Worm (Caenorhabditis elegans) whole organism, young adult: ENCODE measurements around the gene B0001.8.
A peak's percentile ranks its signal among the peaks of the same experiment; 100 is the strongest.

ENCODE experiments used
- B0336.3 ChIP-seq: fragments of 200-800 bp; sonication (Bioruptor generic); IDR thresholded peaks from 2 replicates; pipeline ENCODE4 v1.3.6; 2022; ENCODE audit warnings: missing genetic modification characterization, missing compliant biosample characterization
- C06A6.2 ChIP-seq: fragments of 200-800 bp; sonication (Bioruptor generic); conservative IDR thresholded peaks from 2 replicates; pipeline ENCODE4 v1.3.6; 2022; ENCODE audit warnings: missing genetic modification characterization, missing compliant biosample characterization
- F10E7.11 ChIP-seq: sonication (generic microtip); optimal IDR thresholded peaks from 2 replicates; lab custom pipeline; 2017; ENCODE audit warnings: mild to moderate bottlenecking, missing genetic modification characterization, moderate library complexity, missing compliant biosample characterization
- F52B5.7 ChIP-seq: sonication (generic microtip); optimal IDR thresholded peaks from 2 replicates; lab custom pipeline; 2016; ENCODE audit warnings: mild to moderate bottlenecking, missing genetic modification characterization, missing compliant biosample characterization
- Y56A3A.18 ChIP-seq: fragments of 200-800 bp; sonication (Bioruptor generic); IDR thresholded peaks from 2 replicates; pipeline ENCODE4 v1.3.6; 2022; ENCODE audit warnings: missing genetic modification reagents, missing genetic modification characterization, missing compliant biosample characterization
- ama-1 ChIP-seq, 3 experiments: fragments of 150-350 bp in 1 of 3; sonication (generic microtip) in 2 of 3; optimal IDR thresholded peaks; 2 replicates each; lab custom pipeline; 2014 to 2018; ENCODE audit warnings: missing biosample characterization in 2 of 3, missing genetic modification characterization in 2 of 3, missing genetic modification reagents in 2 of 3
- attf-5 ChIP-seq: fragments of 200-800 bp; sonication (Bioruptor generic); optimal IDR thresholded peaks from 2 replicates; lab custom pipeline; 2018; ENCODE audit warnings: mild to moderate bottlenecking, missing genetic modification characterization, missing compliant biosample characterization
- ccch-3 ChIP-seq: fragments of 200-800 bp; sonication (Bioruptor generic); optimal IDR thresholded peaks from 2 replicates; lab custom pipeline; 2018; ENCODE audit warnings: mild to moderate bottlenecking, missing genetic modification characterization, missing compliant biosample characterization
- cebp-1 ChIP-seq, 2 experiments: fragments of 200-800 bp in 1 of 2; sonication (Bioruptor generic) in 1 of 2; sonication (generic microtip) in 1 of 2; IDR thresholded peaks in 1 of 2; optimal IDR thresholded peaks in 1 of 2; 2 replicates each; pipeline versions ENCODE4 v1.3.6 to Lab custom; 2017 to 2022; ENCODE audit warnings: missing compliant biosample characterization in 2 of 2, missing genetic modification characterization in 2 of 2, mild to moderate bottlenecking in 1 of 2, missing genetic modification reagents in 1 of 2, moderate library complexity in 1 of 2
- cebp-2 ChIP-seq: fragments of 200-800 bp; sonication (Bioruptor generic); IDR thresholded peaks from 2 replicates; pipeline ENCODE4 v1.3.6; 2022; ENCODE audit warnings: missing genetic modification characterization, missing compliant biosample characterization
- ceh-27 ChIP-seq: fragments of 200-800 bp; sonication (Bioruptor generic); optimal IDR thresholded peaks from 2 replicates; lab custom pipeline; 2018; ENCODE audit warnings: mild to moderate bottlenecking, missing genetic modification characterization, moderate library complexity, missing compliant biosample characterization
- ekl-4 ChIP-seq: fragments of 200-800 bp; sonication (Bioruptor generic); IDR thresholded peaks from 2 replicates; pipeline ENCODE4 v1.3.6; 2022; ENCODE audit warnings: missing genetic modification reagents, missing genetic modification characterization, missing compliant biosample characterization
- hlh-12 ChIP-seq: sonication (generic microtip); optimal IDR thresholded peaks from 2 replicates; lab custom pipeline; 2016; ENCODE audit warnings: missing genetic modification characterization, missing compliant biosample characterization
- hmg-1.2 ChIP-seq: fragments of 200-800 bp; sonication (Bioruptor generic); IDR thresholded peaks from 2 replicates; pipeline ENCODE4 v1.3.6; 2022; ENCODE audit warnings: missing genetic modification reagents, missing genetic modification characterization, missing compliant biosample characterization
- hmg-20 ChIP-seq: fragments of 200-800 bp; sonication (Bioruptor generic); IDR thresholded peaks from 2 replicates; pipeline ENCODE4 v1.3.6; 2022; ENCODE audit warnings: missing genetic modification reagents, missing genetic modification characterization, missing compliant biosample characterization
- hrde-1 ChIP-seq: sonication (generic microtip); optimal IDR thresholded peaks from 2 replicates; lab custom pipeline; 2016; ENCODE audit warnings: missing genetic modification characterization, mild to moderate bottlenecking, missing compliant biosample characterization, moderate library complexity, missing genotype, missing genetic modification reagents, borderline replicate concordance
- hsf-1 ChIP-seq: fragments of 200-800 bp; sonication (Bioruptor generic); IDR thresholded peaks from 2 replicates; pipeline ENCODE4 v1.3.6; 2022; ENCODE audit warnings: missing genetic modification reagents, missing genetic modification characterization, missing compliant biosample characterization
- lin-35 ChIP-seq, 3 experiments: fragments of 150-350 bp in 2 of 3; sonication (generic microtip) in 1 of 3; optimal IDR thresholded peaks; 2 replicates each; lab custom pipeline; 2014 to 2018; ENCODE audit warnings: missing biosample characterization in 3 of 3, missing genetic modification characterization in 3 of 3, missing genetic modification reagents in 3 of 3
- madf-6 ChIP-seq: fragments of 200-800 bp; sonication (Bioruptor generic); IDR thresholded peaks from 2 replicates; pipeline ENCODE4 v1.3.6; 2022; ENCODE audit warnings: missing genetic modification reagents, missing genetic modification characterization, missing compliant biosample characterization
- mcd-1 ChIP-seq: fragments of 200-800 bp; sonication (Bioruptor generic); IDR thresholded peaks from 2 replicates; pipeline ENCODE4 v1.3.6; 2022; ENCODE audit warnings: missing genetic modification reagents, missing genetic modification characterization, missing compliant biosample characterization
- nhr-120 ChIP-seq: fragments of 200-800 bp; sonication (Bioruptor generic); IDR thresholded peaks from 2 replicates; pipeline ENCODE4 v1.3.6; 2022; ENCODE audit warnings: missing genetic modification characterization, missing compliant biosample characterization
- nhr-27 ChIP-seq: fragments of 200-800 bp; sonication (Bioruptor generic); optimal IDR thresholded peaks from 2 replicates; lab custom pipeline; 2018; ENCODE audit warnings: mild to moderate bottlenecking, missing genetic modification characterization, moderate library complexity, missing compliant biosample characterization
- nhr-80 ChIP-seq: sonication (generic microtip); optimal IDR thresholded peaks from 2 replicates; lab custom pipeline; 2016; ENCODE audit warnings: missing genetic modification characterization, missing compliant biosample characterization
- sea-2 ChIP-seq: fragments of 200-800 bp; sonication (Bioruptor generic); IDR thresholded peaks from 2 replicates; pipeline ENCODE4 v1.3.6; 2022; ENCODE audit warnings: missing genetic modification characterization, missing compliant biosample characterization
- snpc-3.4 ChIP-seq: sonication (generic microtip); optimal IDR thresholded peaks from 2 replicates; lab custom pipeline; 2017; ENCODE audit warnings: missing genetic modification characterization, mild to moderate bottlenecking, missing compliant biosample characterization, antibody characterized with exemption, moderate library complexity, missing genotype, missing genetic modification reagents
- somi-1 ChIP-seq: fragments of 200-800 bp; sonication (Bioruptor generic); optimal IDR thresholded peaks from 2 replicates; lab custom pipeline; 2018; ENCODE audit warnings: mild to moderate bottlenecking, missing genetic modification characterization, missing compliant biosample characterization
- unc-130 ChIP-seq: sonication (generic microtip); optimal IDR thresholded peaks from 2 replicates; lab custom pipeline; 2016; ENCODE audit warnings: missing genetic modification reagents, missing genetic modification characterization, missing compliant biosample characterization

The B0001.8 gene

DNA sequence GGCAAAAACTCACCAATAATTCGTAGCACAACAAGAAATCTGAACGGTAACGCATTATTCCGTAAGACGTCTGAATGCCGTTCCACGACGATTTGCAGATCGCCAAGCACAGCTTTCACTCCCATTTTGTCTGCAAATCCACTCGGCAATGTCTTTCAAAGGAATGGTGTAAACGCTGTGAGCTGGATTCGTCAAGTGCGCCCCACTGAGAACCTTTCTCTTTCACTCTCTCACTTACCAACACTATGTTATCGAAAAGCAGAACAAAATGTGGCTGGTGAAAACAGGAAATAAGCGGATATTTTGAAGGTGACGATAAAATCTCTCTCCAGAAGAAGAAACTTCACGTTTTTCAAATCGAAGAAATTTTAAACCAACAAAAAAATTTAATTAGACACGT lies 52.0 kb downstream of the B0001.8 start:
- peak; percentile 5 for TF ChIP-seq F52B5.7 (tag; lab: Kevin White, UChicago)
- peak; percentile 39 for TF ChIP-seq ceh-27 (GFP tag; lab: Kevin White, UChicago)
- TF ChIP-seq C06A6.2 (GFP tag; lab: Robert Waterston, UW): no peak
- TF ChIP-seq nhr-120 (GFP tag; lab: Robert Waterston, UW): no peak
- TF ChIP-seq nhr-27 (tag; lab: Kevin White, UChicago): no peak
- 0 out of 2 replicates have a peak, but pooled peaks have one; percentile 10 for TF ChIP-seq Y56A3A.18 (GFP tag; lab: Robert Waterston, UW)
- peak in 1 of 3 experiments; percentile 14 for TF ChIP-seq lin-35 (GFP tag; optimal IDR thresholded peaks at IDR 0.05; lab: Kevin White, UChicago)
- peak; percentile 14 for TF ChIP-seq nhr-80
- peak; percentile 35; the same call in 1 of the 2 replicates for TF ChIP-seq madf-6 (GFP tag; lab: Robert Waterston, UW)
- TF ChIP-seq ekl-4 (GFP tag; lab: Robert Waterston, UW): peak; percentile 66
- peak; percentile 54; the same call in 1 of the 2 replicates for TF ChIP-seq hmg-1.2 (GFP tag; lab: Robert Waterston, UW)
- peak; percentile 19 for TF ChIP-seq hrde-1 (tag; lab: Kevin White, UChicago)
- peak; percentile 1 for TF ChIP-seq ama-1 (optimal IDR thresholded peaks at IDR 0.05; lab: Kevin White, UChicago)
- TF ChIP-seq ama-1 (GFP tag; optimal IDR thresholded peaks at IDR 0.05; lab: Kevin White, UChicago): no peak
- 0 out of 2 replicates have a peak, but pooled peaks have one; percentile 39 for TF ChIP-seq B0336.3 (GFP tag; lab: Robert Waterston, UW)
- TF ChIP-seq somi-1: no peak
- TF ChIP-seq hlh-12: no peak
- no peak for TF ChIP-seq hmg-20 (GFP tag; lab: Robert Waterston, UW)
- TF ChIP-seq hsf-1: 0 out of 2 replicates have a peak, but pooled peaks have one; percentile 15
- TF ChIP-seq cebp-1 (GFP tag; IDR thresholded peaks at IDR 0.05; lab: Robert Waterston, UW): no peak
- peak; percentile 25 for TF ChIP-seq cebp-1 (tag; optimal IDR thresholded peaks at IDR 0.05; lab: Kevin White, UChicago)
- TF ChIP-seq mcd-1 (GFP tag; lab: Robert Waterston, UW): peak; percentile 48; the same call in 1 of the 2 replicates
- TF ChIP-seq snpc-3.4: no peak
- 0 out of 2 replicates have a peak, but pooled peaks have one; percentile 43 for TF ChIP-seq cebp-2 (GFP tag; lab: Robert Waterston, UW)
- no peak for TF ChIP-seq F10E7.11
- peak; percentile 8 for TF ChIP-seq attf-5 (GFP tag; lab: Kevin White, UChicago)
- no peak for TF ChIP-seq ccch-3 (GFP tag; lab: Kevin White, UChicago)
- no peak for TF ChIP-seq unc-130 (GFP tag; lab: Kevin White, UChicago)
- no peak for TF ChIP-seq sea-2
